Worm (Caenorhabditis elegans) whole organism, late embryonic: ENCODE results near the gene C17H11.4.

Source experiments
- C38D4.7 ChIP-seq: fragments of 200-800 bp; sonication (Bioruptor generic); optimal IDR thresholded peaks from 2 replicates; lab custom pipeline; 2018; ENCODE audit warnings: mild to moderate bottlenecking, missing genetic modification characterization, moderate library complexity, missing compliant biosample characterization
- F13H6.1 ChIP-seq: sonication (generic microtip); optimal IDR thresholded peaks from 2 replicates; lab custom pipeline; 2016; ENCODE audit warnings: missing genetic modification characterization, missing compliant biosample characterization
- ceh-14 ChIP-seq: sonication (generic microtip); optimal IDR thresholded peaks from 2 replicates; lab custom pipeline; 2016; ENCODE audit warnings: missing genotype, missing genetic modification characterization, missing compliant biosample characterization
- ceh-19 ChIP-seq: fragments of 200-800 bp; sonication (Bioruptor generic); optimal IDR thresholded peaks from 2 replicates; lab custom pipeline; 2018; ENCODE audit warnings: mild to moderate bottlenecking, missing genetic modification characterization, missing compliant biosample characterization
- ceh-2 ChIP-seq: sonication (generic microtip); optimal IDR thresholded peaks from 2 replicates; lab custom pipeline; 2016; ENCODE audit warnings: missing genotype, missing genetic modification characterization, missing compliant biosample characterization
- ceh-22 ChIP-seq: sonication (generic microtip); optimal IDR thresholded peaks from 2 replicates; lab custom pipeline; 2017; ENCODE audit warnings: missing biosample characterization, missing genetic modification characterization
- ceh-30 ChIP-seq: fragments of 150-350 bp; optimal IDR thresholded peaks from 2 replicates; lab custom pipeline; 2014; ENCODE audit warnings: missing biosample characterization, missing genetic modification characterization
- ceh-34 ChIP-seq: sonication (generic microtip); optimal IDR thresholded peaks from 2 replicates; lab custom pipeline; 2016; ENCODE audit warnings: mild to moderate bottlenecking, missing genetic modification characterization, missing compliant biosample characterization
- ceh-45 ChIP-seq: fragments of 200-800 bp; sonication (Bioruptor generic); IDR thresholded peaks from 2 replicates; pipeline ENCODE4 v1.3.6; 2022; ENCODE audit warnings: missing genetic modification reagents, missing genetic modification characterization, missing compliant biosample characterization
- ceh-48 ChIP-seq: sonication (generic microtip); optimal IDR thresholded peaks from 2 replicates; lab custom pipeline; 2016; ENCODE audit warnings: missing genetic modification characterization, inconsistent platforms, missing compliant biosample characterization
- ceh-6 ChIP-seq: fragments of 200-800 bp; sonication (Bioruptor generic); optimal IDR thresholded peaks from 2 replicates; lab custom pipeline; 2018; ENCODE audit warnings: mild to moderate bottlenecking, missing genetic modification characterization, missing compliant biosample characterization
- ceh-9 ChIP-seq: sonication (generic microtip); optimal IDR thresholded peaks from 2 replicates; lab custom pipeline; 2016; ENCODE audit warnings: mild to moderate bottlenecking, missing genetic modification characterization, inconsistent platforms, missing compliant biosample characterization
- che-1 ChIP-seq: sonication (generic microtip); optimal IDR thresholded peaks from 2 replicates; lab custom pipeline; 2016; ENCODE audit warnings: mild to moderate bottlenecking, missing genetic modification characterization, missing compliant biosample characterization
- elt-4 ChIP-seq: sonication (generic microtip); optimal IDR thresholded peaks from 2 replicates; lab custom pipeline; 2016; ENCODE audit warnings: missing genetic modification characterization, missing compliant biosample characterization
- ets-4 ChIP-seq: sonication (generic microtip); optimal IDR thresholded peaks from 2 replicates; lab custom pipeline; 2016; ENCODE audit warnings: missing genetic modification characterization, missing compliant biosample characterization
- fkh-6 ChIP-seq: sonication (generic microtip); optimal IDR thresholded peaks from 2 replicates; lab custom pipeline; 2016; ENCODE audit warnings: missing genetic modification characterization, missing compliant biosample characterization
- gmeb-2 ChIP-seq: sonication (generic microtip); optimal IDR thresholded peaks from 2 replicates; lab custom pipeline; 2016; ENCODE audit warnings: missing genetic modification characterization, inconsistent platforms, missing compliant biosample characterization
- hlh-30 ChIP-seq: sonication (generic microtip); optimal IDR thresholded peaks from 2 replicates; lab custom pipeline; 2017; ENCODE audit warnings: antibody characterized with exemption, missing genetic modification characterization, missing compliant biosample characterization; ENCODE audit not compliant: insufficient read depth
- lim-6 ChIP-seq: sonication (generic microtip); optimal IDR thresholded peaks from 2 replicates; lab custom pipeline; 2016; ENCODE audit warnings: missing genetic modification characterization, missing compliant biosample characterization
- madf-2 ChIP-seq: sonication (generic microtip); optimal IDR thresholded peaks from 2 replicates; lab custom pipeline; 2017; ENCODE audit warnings: missing genetic modification characterization, missing compliant biosample characterization
- nfya-1 ChIP-seq: sonication (generic microtip); optimal IDR thresholded peaks from 2 replicates; lab custom pipeline; 2017; ENCODE audit warnings: missing genetic modification characterization, mild to moderate bottlenecking, missing compliant biosample characterization, antibody characterized with exemption, moderate library complexity
- odd-2 ChIP-seq: sonication (generic microtip); optimal IDR thresholded peaks from 2 replicates; lab custom pipeline; 2017; ENCODE audit warnings: antibody characterized with exemption, mild to moderate bottlenecking, missing genetic modification characterization, missing compliant biosample characterization
- pag-3 ChIP-seq: sonication (generic microtip); optimal IDR thresholded peaks from 2 replicates; lab custom pipeline; 2016; ENCODE audit warnings: missing compliant biosample characterization, missing genetic modification characterization, borderline replicate concordance
- pat-9 ChIP-seq: fragments of 200-800 bp; sonication (Bioruptor generic); optimal IDR thresholded peaks from 2 replicates; lab custom pipeline; 2018; ENCODE audit warnings: mild to moderate bottlenecking, missing genetic modification characterization, moderate library complexity, missing compliant biosample characterization
- pax-1 ChIP-seq: fragments of 150-350 bp; optimal IDR thresholded peaks from 2 replicates; lab custom pipeline; 2014; ENCODE audit warnings: missing biosample characterization, missing genetic modification characterization
- pha-4 ChIP-seq: fragments of 150-350 bp; optimal IDR thresholded peaks from 2 replicates; lab custom pipeline; 2018; ENCODE audit warnings: missing biosample characterization, missing genetic modification reagents, missing genetic modification characterization
- pqm-1 ChIP-seq: sonication (generic microtip); optimal IDR thresholded peaks from 2 replicates; lab custom pipeline; 2016; ENCODE audit warnings: missing genetic modification characterization, missing compliant biosample characterization
- ref-2 ChIP-seq: sonication (generic microtip); optimal IDR thresholded peaks from 2 replicates; lab custom pipeline; 2016; ENCODE audit warnings: missing genetic modification characterization, missing compliant biosample characterization
- rnt-1 ChIP-seq: sonication (generic microtip); optimal IDR thresholded peaks from 2 replicates; lab custom pipeline; 2016; ENCODE audit warnings: missing genetic modification characterization, missing compliant biosample characterization
- sdc-2 ChIP-seq: sonication (generic microtip); optimal IDR thresholded peaks from 2 replicates; lab custom pipeline; 2016; ENCODE audit warnings: missing genotype, missing genetic modification characterization, missing compliant biosample characterization
- sox-2 ChIP-seq: fragments of 200-800 bp; sonication (Bioruptor generic); IDR thresholded peaks from 2 replicates; pipeline ENCODE4 v1.3.6; 2022; ENCODE audit warnings: missing genetic modification reagents, missing genetic modification characterization, missing compliant biosample characterization
- unc-3 ChIP-seq, 2 experiments: fragments of 200-800 bp in 1 of 2; sonication (Bioruptor generic) in 1 of 2; sonication (generic microtip) in 1 of 2; conservative IDR thresholded peaks in 1 of 2; optimal IDR thresholded peaks in 1 of 2; 2 replicates each; pipeline versions ENCODE4 v1.3.6 to Lab custom; 2016 to 2022; ENCODE audit warnings: missing compliant biosample characterization in 2 of 2, missing genetic modification characterization in 2 of 2, missing genetic modification reagents in 1 of 2
- unc-42 ChIP-seq: sonication (generic microtip); optimal IDR thresholded peaks from 2 replicates; lab custom pipeline; 2016; ENCODE audit warnings: missing genotype, missing genetic modification characterization, missing compliant biosample characterization
- unc-55 ChIP-seq: sonication (generic microtip); optimal IDR thresholded peaks from 2 replicates; lab custom pipeline; 2017; ENCODE audit warnings: missing biosample characterization, missing genetic modification reagents, missing genetic modification characterization

Gene C17H11.4

ce11 chrX:8148993-8149392, 32.4 kb downstream of the C17H11.4 start:
- TF ChIP-seq ceh-34 (tag; lab: Kevin White, UChicago) (no peak), ref-2 (tag; lab: Kevin White, UChicago) (no peak), hlh-30 (tag; lab: Kevin White, UChicago) (no peak), pha-4 (no peak), C38D4.7 (GFP tag; lab: Kevin White, UChicago) (no peak), ceh-45 (GFP tag; lab: Robert Waterston, UW) (no peak), pat-9 (tag; lab: Kevin White, UChicago) (no peak), ceh-9 (no peak), sox-2 (GFP tag; lab: Robert Waterston, UW) (no peak)
- TF ChIP-seq, all 69 proteins: peak for 0

- no peak for TF ChIP-seq pqm-1
- no peak for TF ChIP-seq rnt-1 (tag; lab: Kevin White, UChicago)
- TF ChIP-seq F13H6.1 (tag; lab: Kevin White, UChicago): no peak
Measured at ce11 chrX:8147398-8147797, 34.0 kb downstream of the C17H11.4 start, which contains the start of gene C02B8.1. C02B8.1 (plus strand) TSS chrX:8147698.

- TF ChIP-seq unc-55: no peak
- TF ChIP-seq madf-2 (tag; lab: Kevin White, UChicago): no peak
- no peak for TF ChIP-seq fkh-6 (tag; lab: Kevin White, UChicago)
- no peak for TF ChIP-seq ets-4 (tag; lab: Kevin White, UChicago)
- TF ChIP-seq ceh-9: no peak
- TF ChIP-seq elt-4 (tag; lab: Kevin White, UChicago): no peak
- TF ChIP-seq F13H6.1 (tag; lab: Kevin White, UChicago): no peak
- TF ChIP-seq ceh-30 (tag; lab: Kevin White, UChicago): no peak
- TF ChIP-seq lim-6 (tag; lab: Kevin White, UChicago): no peak
- TF ChIP-seq ceh-2 (tag; lab: Kevin White, UChicago): no peak
- no peak for TF ChIP-seq C38D4.7 (GFP tag; lab: Kevin White, UChicago)
- TF ChIP-seq ceh-6 (GFP tag; lab: Kevin White, UChicago): no peak
- TF ChIP-seq nfya-1 (tag; lab: Kevin White, UChicago): no peak
- TF ChIP-seq ceh-48 (tag; lab: Kevin White, UChicago): no peak
- TF ChIP-seq gmeb-2: no peak
- no peak for TF ChIP-seq unc-42 (tag; lab: Kevin White, UChicago)
- TF ChIP-seq ceh-14 (tag; lab: Kevin White, UChicago): no peak
- TF ChIP-seq pag-3 (tag; lab: Kevin White, UChicago): no peak
- TF ChIP-seq, all 69 proteins: peak for 0
Measured at ce11 chrX:8139146-8139545, 42.3 kb downstream of the C17H11.4 start, which contains the start of gene C02B8.3. C02B8.3 (plus strand) TSS chrX:8139446.

- TF ChIP-seq che-1 (tag; lab: Kevin White, UChicago) (no peak), rnt-1 (tag; lab: Kevin White, UChicago) (no peak), pax-1 (tag; lab: Kevin White, UChicago) (no peak), ceh-19 (no peak), odd-2 (tag; lab: Kevin White, UChicago) (no peak), ceh-9 (no peak), ceh-22 (tag; lab: Kevin White, UChicago) (no peak), unc-3 (GFP tag; conservative IDR thresholded peaks at IDR 0.05; lab: Robert Waterston, UW) (no peak), unc-3 (tag; optimal IDR thresholded peaks at IDR 0.05; lab: Kevin White, UChicago) (no peak), sdc-2 (no peak)
Measured at ce11 chrX:8137779-8138178, 43.7 kb downstream of the C17H11.4 start, which contains the start of gene C02B8.7. C02B8.7 (minus strand) TSS chrX:8137879.
